Fruit fly (Drosophila melanogaster) whole organism, adult: ENCODE results near the gene RabGGTa.

Source experiments
- CG11617 ChIP-seq: fragments of 200-800 bp; sonication (Bioruptor generic); optimal IDR thresholded peaks from 2 replicates; lab custom pipeline; 2017; ENCODE audit warnings: mild to moderate bottlenecking, missing biosample characterization, missing genetic modification reagents, missing genetic modification characterization
- CG12768 ChIP-seq: fragments of 200-800 bp; sonication (Bioruptor generic); optimal IDR thresholded peaks from 2 replicates; lab custom pipeline; 2017; ENCODE audit warnings: missing biosample characterization, missing genetic modification characterization, mild to moderate bottlenecking, moderate library complexity, missing genetic modification reagents
- CG14711 ChIP-seq: fragments of 200-800 bp; sonication (Bioruptor generic); optimal IDR thresholded peaks from 2 replicates; lab custom pipeline; 2018; ENCODE audit warnings: missing biosample characterization, mild to moderate bottlenecking, missing genetic modification characterization, moderate library complexity
- CG1620 ChIP-seq: fragments of 200-800 bp; sonication (Bioruptor generic); optimal IDR thresholded peaks from 2 replicates; lab custom pipeline; 2016; ENCODE audit warnings: missing biosample characterization, missing genetic modification characterization
- CG33017 ChIP-seq: fragments of 200-800 bp; sonication (Bioruptor generic); optimal IDR thresholded peaks from 2 replicates; lab custom pipeline; 2018; ENCODE audit warnings: missing biosample characterization, mild to moderate bottlenecking, missing genetic modification characterization, moderate library complexity
- CG5204 ChIP-seq: fragments of 200-800 bp; sonication (Bioruptor generic); optimal IDR thresholded peaks from 2 replicates; lab custom pipeline; 2016; ENCODE audit warnings: missing biosample characterization, missing genetic modification characterization
- CG7045 ChIP-seq: fragments of 200-800 bp; sonication (Bioruptor generic); optimal IDR thresholded peaks from 2 replicates; lab custom pipeline; 2017; ENCODE audit warnings: missing biosample characterization, mild to moderate bottlenecking, missing genetic modification characterization
- CG7101 ChIP-seq: fragments of 200-800 bp; sonication (Bioruptor generic); optimal IDR thresholded peaks from 2 replicates; lab custom pipeline; 2018; ENCODE audit warnings: missing biosample characterization, mild to moderate bottlenecking, missing genetic modification characterization, moderate library complexity
- Clk ChIP-seq: fragments of 200-800 bp; sonication (Bioruptor generic); optimal IDR thresholded peaks from 2 replicates; lab custom pipeline; 2017; ENCODE audit warnings: missing biosample characterization, missing genetic modification characterization
- Crg-1 ChIP-seq: fragments of 200-800 bp; sonication (Bioruptor generic); optimal IDR thresholded peaks from 2 replicates; lab custom pipeline; 2016; ENCODE audit warnings: missing biosample characterization, missing genetic modification characterization
- Hr96 ChIP-seq: fragments of 200-800 bp; sonication (Bioruptor generic); optimal IDR thresholded peaks from 2 replicates; lab custom pipeline; 2016; ENCODE audit warnings: missing biosample characterization, missing genetic modification characterization
- Mnt ChIP-seq: fragments of 200-800 bp; sonication (Bioruptor generic); optimal IDR thresholded peaks from 2 replicates; lab custom pipeline; 2016; ENCODE audit warnings: missing biosample characterization, mild to moderate bottlenecking, missing genetic modification characterization
- bab1 ChIP-seq: fragments of 200-800 bp; sonication (Bioruptor generic); optimal IDR thresholded peaks from 3 replicates; lab custom pipeline; 2019; ENCODE audit warnings: missing biosample characterization, mild to moderate bottlenecking, missing genetic modification characterization, moderate library complexity
- cic ChIP-seq: fragments of 200-800 bp; sonication (Bioruptor generic); optimal IDR thresholded peaks from 2 replicates; lab custom pipeline; 2017; ENCODE audit warnings: missing biosample characterization, mild to moderate bottlenecking, missing genetic modification characterization, moderate library complexity
- cnc ChIP-seq, 2 experiments: fragments of >200 bp; optimal IDR thresholded peaks; 2 replicates each; lab custom pipeline; 2017
- kay ChIP-seq: fragments of 200-800 bp; sonication (Bioruptor generic); peaks from one replicate; lab custom pipeline; 2016; ENCODE audit warnings: missing biosample characterization, missing genetic modification characterization, borderline replicate concordance
- ovo ChIP-seq: fragments of 200-800 bp; sonication (Bioruptor generic); optimal IDR thresholded peaks from 2 replicates; lab custom pipeline; 2016; ENCODE audit warnings: missing biosample characterization, missing genetic modification characterization
- pad ChIP-seq: fragments of 200-800 bp; sonication (Bioruptor generic); optimal IDR thresholded peaks from 3 replicates; lab custom pipeline; 2017; ENCODE audit warnings: missing biosample characterization, missing genetic modification characterization, mild to moderate bottlenecking, moderate library complexity, missing genetic modification reagents
- tj ChIP-seq: fragments of 200-800 bp; sonication (Bioruptor generic); optimal IDR thresholded peaks from 3 replicates; lab custom pipeline; 2017; ENCODE audit warnings: missing biosample characterization, mild to moderate bottlenecking, missing genetic modification characterization, moderate library complexity
- toe ChIP-seq: fragments of 200-800 bp; sonication (Bioruptor generic); optimal IDR thresholded peaks from 2 replicates; lab custom pipeline; 2016; ENCODE audit warnings: missing biosample characterization, missing genetic modification characterization

Gene RabGGTa

dm6 chr3R:5109558-5110211 is 18.2 kb upstream of the RabGGTa start:
- no peak for TF ChIP-seq Hr96 (GFP tag; lab: Kevin White, UChicago)

- TF ChIP-seq tj (GFP tag; lab: Kevin White, UChicago) (peak; percentile 53), pad (GFP tag; lab: Kevin White, UChicago) (no peak)
Observed at dm6 chr3R:5111887-5112286, 16.0 kb upstream of the RabGGTa start.

dm6 chr3R:5112409-5112808 is 15.5 kb upstream of the RabGGTa start:
- TF ChIP-seq Mnt (GFP tag; lab: Kevin White, UChicago) (no peak), bab1 (GFP tag; lab: Kevin White, UChicago) (no peak), CG11617 (GFP tag; lab: Kevin White, UChicago) (no peak), Clk (GFP tag; lab: Kevin White, UChicago) (no peak), ovo (GFP tag; lab: Kevin White, UChicago) (no peak), CG1620 (GFP tag; lab: Kevin White, UChicago) (no peak), Crg-1 (GFP tag; lab: Kevin White, UChicago) (no peak)

- TF ChIP-seq ovo (GFP tag; lab: Kevin White, UChicago) (no peak), toe (GFP tag; lab: Kevin White, UChicago) (peak; percentile 39), CG33017 (tag; lab: Kevin White, UChicago) (peak; percentile 52), tj (GFP tag; lab: Kevin White, UChicago) (no peak), CG7101 (tag; lab: Kevin White, UChicago) (peak; percentile 69), CG14711 (tag; lab: Kevin White, UChicago) (peak; percentile 44), kay (GFP tag; lab: Kevin White, UChicago) (no peak), CG5204 (GFP tag; lab: Kevin White, UChicago) (peak; percentile 59), CG12768 (peak; percentile 33), CG7045 (GFP tag; lab: Kevin White, UChicago) (peak; percentile 60), bab1 (GFP tag; lab: Kevin White, UChicago) (no peak), Clk (GFP tag; lab: Kevin White, UChicago) (peak; percentile 12), cic (GFP tag; lab: Kevin White, UChicago) (peak; percentile 6), pad (GFP tag; lab: Kevin White, UChicago) (peak; percentile 7), CG11617 (GFP tag; lab: Kevin White, UChicago) (peak; percentile 20), Crg-1 (GFP tag; lab: Kevin White, UChicago) (no peak), Hr96 (GFP tag; lab: Kevin White, UChicago) (no peak), cnc (optimal IDR thresholded peaks at IDR 0.05; lab: Kevin White, UChicago) (no peak)
Observed at dm6 chr3R:5112814-5113486, 14.9 kb upstream of the RabGGTa start.

- TF ChIP-seq CG1620 (GFP tag; lab: Kevin White, UChicago) = no peak
- no peak for TF ChIP-seq Clk (GFP tag; lab: Kevin White, UChicago)
- no peak for TF ChIP-seq tj (GFP tag; lab: Kevin White, UChicago)
- no peak for TF ChIP-seq CG12768
- no peak for TF ChIP-seq CG14711 (tag; lab: Kevin White, UChicago)
- TF ChIP-seq pad (GFP tag; lab: Kevin White, UChicago) = no peak
- TF ChIP-seq ovo (GFP tag; lab: Kevin White, UChicago) = no peak
- TF ChIP-seq CG5204 (GFP tag; lab: Kevin White, UChicago) = no peak
- no peak for TF ChIP-seq CG7045 (GFP tag; lab: Kevin White, UChicago)
- TF ChIP-seq kay (GFP tag; lab: Kevin White, UChicago) = no peak
- no peak for TF ChIP-seq CG33017 (tag; lab: Kevin White, UChicago)
- TF ChIP-seq Mnt (GFP tag; lab: Kevin White, UChicago) = no peak
- no peak for TF ChIP-seq toe (GFP tag; lab: Kevin White, UChicago)
- no peak for TF ChIP-seq Hr96 (GFP tag; lab: Kevin White, UChicago)
- TF ChIP-seq Crg-1 (GFP tag; lab: Kevin White, UChicago) = no peak
- TF ChIP-seq bab1 (GFP tag; lab: Kevin White, UChicago) = no peak
- no peak for TF ChIP-seq cnc (optimal IDR thresholded peaks at IDR 0.05; lab: Kevin White, UChicago)
- no peak for TF ChIP-seq cic (GFP tag; lab: Kevin White, UChicago)
- no peak for TF ChIP-seq CG11617 (GFP tag; lab: Kevin White, UChicago)
Observed at dm6 chr3R:5114147-5114546, 13.7 kb upstream of the RabGGTa start.

- TF ChIP-seq cnc (optimal IDR thresholded peaks at IDR 0.05; lab: Kevin White, UChicago) (no peak), tj (GFP tag; lab: Kevin White, UChicago) (peak; percentile 53)
Observed at dm6 chr3R:5115448-5115847, 12.4 kb upstream of the RabGGTa start.
